Worm (Caenorhabditis elegans) whole organism, late embryonic: ENCODE data around the gene T19C3.2.

Experiments used
- T23F11.4 ChIP-seq: fragments of 200-800 bp; sonication (Bioruptor generic); optimal IDR thresholded peaks from 2 replicates; lab custom pipeline; 2018; ENCODE audit warnings: mild to moderate bottlenecking, missing genetic modification characterization, missing compliant biosample characterization
- ama-1 ChIP-seq: fragments of 150-350 bp; optimal IDR thresholded peaks from 2 replicates; lab custom pipeline; 2014
- ceh-31 ChIP-seq: sonication (generic microtip); optimal IDR thresholded peaks from 2 replicates; lab custom pipeline; 2016; ENCODE audit warnings: missing genetic modification characterization, missing compliant biosample characterization
- elt-2 ChIP-seq: sonication (generic microtip); optimal IDR thresholded peaks from 2 replicates; lab custom pipeline; 2016; ENCODE audit warnings: missing genetic modification reagents, missing genetic modification characterization, missing compliant biosample characterization
- elt-4 ChIP-seq: sonication (generic microtip); optimal IDR thresholded peaks from 2 replicates; lab custom pipeline; 2016; ENCODE audit warnings: missing genetic modification characterization, missing compliant biosample characterization
- nfya-1 ChIP-seq: sonication (generic microtip); optimal IDR thresholded peaks from 2 replicates; lab custom pipeline; 2017; ENCODE audit warnings: missing genetic modification characterization, mild to moderate bottlenecking, missing compliant biosample characterization, antibody characterized with exemption, moderate library complexity
- nhr-11 ChIP-seq: fragments of 150-350 bp; optimal IDR thresholded peaks from 2 replicates; lab custom pipeline; 2014; ENCODE audit warnings: missing biosample characterization, missing genetic modification characterization
- pat-9 ChIP-seq: fragments of 200-800 bp; sonication (Bioruptor generic); optimal IDR thresholded peaks from 2 replicates; lab custom pipeline; 2018; ENCODE audit warnings: mild to moderate bottlenecking, missing genetic modification characterization, moderate library complexity, missing compliant biosample characterization
- pqm-1 ChIP-seq: sonication (generic microtip); optimal IDR thresholded peaks from 2 replicates; lab custom pipeline; 2016; ENCODE audit warnings: missing genetic modification characterization, missing compliant biosample characterization
- rnt-1 ChIP-seq: sonication (generic microtip); optimal IDR thresholded peaks from 2 replicates; lab custom pipeline; 2016; ENCODE audit warnings: missing genetic modification characterization, missing compliant biosample characterization
- ttx-3 ChIP-seq: sonication (generic microtip); optimal IDR thresholded peaks from 2 replicates; lab custom pipeline; 2016; ENCODE audit warnings: missing genetic modification reagents, missing genetic modification characterization, missing compliant biosample characterization
- unc-86 ChIP-seq: sonication (generic microtip); optimal IDR thresholded peaks from 2 replicates; lab custom pipeline; 2016; ENCODE audit warnings: missing genetic modification characterization, missing compliant biosample characterization

DNA sequence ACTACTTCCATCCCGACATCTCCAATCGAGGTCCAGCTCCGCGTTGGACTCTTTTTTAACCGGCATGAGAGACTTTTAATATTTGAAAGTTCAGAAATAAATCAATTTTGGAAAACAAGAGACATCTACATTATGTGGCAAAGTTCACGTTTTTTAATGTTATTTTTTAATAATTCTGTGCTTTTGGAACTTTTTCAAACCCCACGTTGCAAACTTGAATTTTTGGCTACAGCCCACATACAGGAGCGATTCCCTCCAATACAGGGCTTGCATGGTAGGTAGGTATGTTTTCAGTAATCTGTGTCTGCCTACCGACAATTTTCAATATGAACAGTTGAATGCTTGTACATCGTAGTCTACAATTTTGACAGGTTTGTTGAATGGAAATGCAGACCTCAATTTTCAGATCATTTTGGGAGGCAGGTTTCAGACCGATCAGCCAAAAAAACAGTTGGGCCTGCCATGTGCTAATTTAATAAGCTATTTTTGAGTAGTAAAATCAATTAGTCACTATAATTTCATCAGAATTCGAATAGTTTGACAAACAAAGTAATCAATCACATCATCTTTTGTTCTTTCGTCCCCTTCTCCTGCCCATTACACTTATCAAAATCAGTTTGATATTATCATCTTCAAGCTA is 11.8 kb downstream of the T19C3.2 start, which contains the start of the genes Y55B1AR.4 and ttr-7:
- no peak for TF ChIP-seq ceh-31
- no peak for TF ChIP-seq unc-86 (tag; lab: Kevin White, UChicago)
- TF ChIP-seq ama-1 (lab: Kevin White, UChicago), result no peak
- no peak for TF ChIP-seq ttx-3 (tag; lab: Kevin White, UChicago)
- TF ChIP-seq elt-4 (tag; lab: Kevin White, UChicago), result no peak
- no peak for TF ChIP-seq elt-2 (tag; lab: Kevin White, UChicago)
- TF ChIP-seq pqm-1 (tag; lab: Kevin White, UChicago), result no peak
- TF ChIP-seq nfya-1 (tag; lab: Kevin White, UChicago), result no peak
- no peak for TF ChIP-seq rnt-1
- no peak for TF ChIP-seq T23F11.4 (GFP tag; lab: Kevin White, UChicago)
- TF ChIP-seq pat-9 (tag; lab: Kevin White, UChicago), result no peak
- TF ChIP-seq nhr-11 (tag; lab: Kevin White, UChicago), result no peak
